Worm (Caenorhabditis elegans) whole organism, L4 larva: ENCODE data around the gene R13D11.4.
"Not testable (repeated sequence)": the region's sequence is repeated elsewhere in the genome, so short reads cannot be mapped to it uniquely, and the experiment has no call there.

Experiments
- F10B5.3 ChIP-seq: sonication (generic microtip); optimal IDR thresholded peaks from 2 replicates; lab custom pipeline; 2016; ENCODE audit warnings: mild to moderate bottlenecking, missing genetic modification characterization, missing compliant biosample characterization
- F49E8.2 ChIP-seq: sonication (generic microtip); optimal IDR thresholded peaks from 2 replicates; lab custom pipeline; 2016; ENCODE audit warnings: missing compliant biosample characterization, mild to moderate bottlenecking, missing genetic modification characterization, borderline replicate concordance
- R02D3.7 ChIP-seq: fragments of 150-350 bp; sonication (generic microtip); optimal IDR thresholded peaks from 3 replicates; lab custom pipeline; 2014; ENCODE audit warnings: missing biosample characterization, missing genetic modification characterization
- aha-1 ChIP-seq: fragments of 150-350 bp; peaks from one replicate; lab custom pipeline; 2014; ENCODE audit warnings: missing biosample characterization, missing genetic modification characterization
- lim-7 ChIP-seq: fragments of 200-800 bp; sonication (Bioruptor generic); IDR thresholded peaks from 2 replicates; pipeline ENCODE4 v1.3.6; 2022; ENCODE audit warnings: missing genetic modification characterization, missing compliant biosample characterization
- nhr-237 ChIP-seq: sonication (generic microtip); optimal IDR thresholded peaks from 2 replicates; lab custom pipeline; 2017; ENCODE audit warnings: missing biosample characterization, missing genetic modification characterization
- nhr-6 ChIP-seq: fragments of 150-350 bp; optimal IDR thresholded peaks from 2 replicates; lab custom pipeline; 2014; ENCODE audit warnings: missing biosample characterization, missing genetic modification characterization
- snpc-4 ChIP-seq: fragments of 150-350 bp; optimal IDR thresholded peaks from 2 replicates; lab custom pipeline; 2014; ENCODE audit warnings: missing biosample characterization, missing genetic modification characterization
- tra-1 ChIP-seq: fragments of 200-800 bp; sonication (Bioruptor generic); IDR thresholded peaks from 2 replicates; pipeline ENCODE4 v1.3.6; 2022; ENCODE audit warnings: missing genetic modification reagents, missing genetic modification characterization, missing compliant biosample characterization
- unc-62 ChIP-seq, 3 experiments: fragments of 150-350 bp in 1 of 3; sonication (generic microtip); optimal IDR thresholded peaks in 2 of 3; peaks in 1 of 3; 1 replicate in 1 of 3; 2 replicates in 2 of 3; lab custom pipeline; 2014 to 2017; ENCODE audit warnings: missing biosample characterization in 3 of 3, missing genetic modification characterization in 3 of 3, missing genetic modification reagents in 3 of 3, missing genotype in 1 of 3
- zag-1 ChIP-seq: fragments of 150-350 bp; optimal IDR thresholded peaks from 2 replicates; lab custom pipeline; 2014; ENCODE audit warnings: missing biosample characterization, missing genetic modification characterization

ce11 chrV:838984-839471 is 28.4 kb downstream of the R13D11.4 start, which contains the start of the genes K09C6.7 and K09C6.10:
- TF ChIP-seq aha-1 (tag; lab: Kevin White, UChicago); F10B5.3 (tag; lab: Kevin White, UChicago); tra-1 (GFP tag; lab: Robert Waterston, UW); lim-7 (GFP tag; lab: Robert Waterston, UW); F49E8.2 (tag; lab: Kevin White, UChicago); nhr-6 (tag; lab: Kevin White, UChicago); zag-1; R02D3.7 (tag; lab: Kevin White, UChicago); snpc-4 (tag; lab: Kevin White, UChicago); nhr-237 (tag; lab: Kevin White, UChicago); unc-62 (GFP tag; optimal IDR thresholded peaks at IDR 0.05 in 1 of 2; lab: Kevin White, UChicago); unc-62 (tag; optimal IDR thresholded peaks at IDR 0.05; lab: Kevin White, UChicago): not testable (repeated sequence)
